Worm (Caenorhabditis elegans): ENCODE data around the gene pycr-1.

ce11 chrX:12125308-12125707, 21.3 kb upstream of the pycr-1 start, which contains the start of gene lgc-18:
- TF ChIP-seq R02D3.7 (tag; optimal IDR thresholded peaks at IDR 0.05) (no peak), peb-1 (tag; optimal IDR thresholded peaks at IDR 0.05) (no peak), nhr-23 (tag; optimal IDR thresholded peaks at IDR 0.05) (no peak), zag-1 (tag; optimal IDR thresholded peaks at IDR 0.05) (no peak)
